Fruit fly (Drosophila melanogaster) whole organism, embryonic: ENCODE measurements around the gene Moe.

Experiments
- ATbp ChIP-seq: fragments of 200-800 bp; sonication (Bioruptor generic); optimal IDR thresholded peaks from 2 replicates; lab custom pipeline; 2017; ENCODE audit warnings: missing biosample characterization, mild to moderate bottlenecking, missing genetic modification characterization, missing genetic modification reagents
- Abd-B ChIP-seq: fragments of 200-800 bp; sonication (Bioruptor generic); optimal IDR thresholded peaks from 2 replicates; lab custom pipeline; 2018; ENCODE audit warnings: missing biosample characterization, mild to moderate bottlenecking, missing genetic modification characterization, moderate library complexity
- Awh ChIP-seq: fragments of 200-800 bp; sonication (Bioruptor generic); IDR thresholded peaks from 2 replicates; pipeline ENCODE4, ENCODE4 v1.3.6; 2022; ENCODE audit warnings: missing biosample characterization, missing genetic modification characterization
- C15 ChIP-seq: fragments of 200-800 bp; sonication (Bioruptor generic); IDR thresholded peaks from 3 replicates; pipeline ENCODE4 v1.3.6; 2022; ENCODE audit warnings: missing biosample characterization, missing genetic modification characterization
- CG11504 ChIP-seq: fragments of 200-800 bp; sonication (Bioruptor generic); optimal IDR thresholded peaks from 3 replicates; lab custom pipeline; 2019; ENCODE audit warnings: missing biosample characterization, mild to moderate bottlenecking, missing genetic modification characterization, moderate library complexity
- CG14441 ChIP-seq: fragments of 200-800 bp; sonication (Bioruptor generic); IDR thresholded peaks from 2 replicates; pipeline ENCODE4 v1.3.6; 2022; ENCODE audit warnings: missing biosample characterization, missing genetic modification characterization
- CG15601 ChIP-seq: fragments of 200-800 bp; sonication (Bioruptor generic); optimal IDR thresholded peaks from 3 replicates; lab custom pipeline; 2019; ENCODE audit warnings: missing biosample characterization, mild to moderate bottlenecking, missing genetic modification characterization, moderate library complexity
- CG1603 ChIP-seq: fragments of 200-800 bp; sonication (Bioruptor generic); optimal IDR thresholded peaks from 2 replicates; lab custom pipeline; 2019; ENCODE audit warnings: missing biosample characterization, mild to moderate bottlenecking, missing genetic modification characterization, moderate library complexity
- CG1647 ChIP-seq: fragments of 200-800 bp; sonication (Bioruptor generic); optimal IDR thresholded peaks from 3 replicates; lab custom pipeline; 2016; ENCODE audit warnings: missing biosample characterization, missing genetic modification characterization
- CG30020 ChIP-seq: fragments of 200-800 bp; optimal IDR thresholded peaks from 2 replicates; lab custom pipeline; 2019; ENCODE audit warnings: missing biosample characterization, mild to moderate bottlenecking, missing genetic modification characterization, moderate library complexity
- CG31388 ChIP-seq: fragments of 200-800 bp; sonication (Bioruptor generic); optimal IDR thresholded peaks from 2 replicates; lab custom pipeline; 2016; ENCODE audit warnings: missing biosample characterization, missing genetic modification characterization
- CG6791 ChIP-seq: fragments of 200-800 bp; sonication (Bioruptor generic); IDR thresholded peaks from 3 replicates; pipeline ENCODE4 v1.3.6; 2022; ENCODE audit warnings: missing biosample characterization, missing genetic modification characterization; ENCODE audit not compliant: partially characterized antibody
- CG7928 ChIP-seq: fragments of 200-800 bp; sonication (Bioruptor generic); optimal IDR thresholded peaks from 2 replicates; lab custom pipeline; 2017; ENCODE audit warnings: missing biosample characterization, mild to moderate bottlenecking, missing genetic modification characterization
- CTCF ChIP-seq: fragments of 200-800 bp; sonication (Bioruptor generic); optimal IDR thresholded peaks from 2 replicates; lab custom pipeline; 2017; ENCODE audit warnings: missing biosample characterization, mild to moderate bottlenecking, missing genetic modification characterization, moderate library complexity
- D19A ChIP-seq: fragments of 200-800 bp; optimal IDR thresholded peaks from 3 replicates; lab custom pipeline; 2019; ENCODE audit warnings: missing biosample characterization, mild to moderate bottlenecking, missing genetic modification characterization, moderate library complexity
- Doc2 ChIP-seq: fragments of 200-800 bp; sonication (Bioruptor generic); IDR thresholded peaks from 2 replicates; pipeline ENCODE4 v1.3.6; 2022; ENCODE audit warnings: missing biosample characterization, missing genetic modification characterization
- Doc3 ChIP-seq: fragments of 200-800 bp; sonication (Bioruptor generic); IDR thresholded peaks from 3 replicates; pipeline ENCODE4 v1.3.6; 2022; ENCODE audit warnings: missing biosample characterization, missing genetic modification characterization; ENCODE audit not compliant: partially characterized antibody
- HLHmδ ChIP-seq: fragments of 200-800 bp; sonication (Bioruptor generic); optimal IDR thresholded peaks from 2 replicates; lab custom pipeline; 2018; ENCODE audit warnings: missing biosample characterization, mild to moderate bottlenecking, missing genetic modification characterization, moderate library complexity
- Hey ChIP-seq: fragments of 200-800 bp; sonication (Bioruptor generic); optimal IDR thresholded peaks from 3 replicates; lab custom pipeline; 2018; ENCODE audit warnings: missing biosample characterization, mild to moderate bottlenecking, missing genetic modification characterization
- HmgZ ChIP-seq: fragments of 200-800 bp; sonication (Bioruptor generic); optimal IDR thresholded peaks from 2 replicates; lab custom pipeline; 2018; ENCODE audit warnings: missing biosample characterization, mild to moderate bottlenecking, missing genetic modification characterization
- Hmx ChIP-seq: fragments of 200-800 bp; sonication (Bioruptor generic); optimal IDR thresholded peaks from 2 replicates; lab custom pipeline; 2016; ENCODE audit warnings: missing biosample characterization, missing genetic modification characterization
- Med ChIP-seq: fragments of 200-800 bp; sonication (Bioruptor generic); peaks from one replicate; lab custom pipeline; 2016; ENCODE audit warnings: missing biosample characterization, missing genetic modification characterization, mild to moderate bottlenecking, inconsistent platforms, moderate library complexity
- Nf-YB ChIP-seq: fragments of 200-800 bp; sonication (Bioruptor generic); optimal IDR thresholded peaks from 3 replicates; lab custom pipeline; 2019; ENCODE audit warnings: missing biosample characterization, mild to moderate bottlenecking, missing genetic modification characterization, moderate library complexity
- NfI ChIP-seq: fragments of 200-800 bp; sonication (Bioruptor generic); optimal IDR thresholded peaks from 3 replicates; lab custom pipeline; 2018; ENCODE audit warnings: missing biosample characterization, mild to moderate bottlenecking, missing genetic modification characterization, moderate library complexity
- Sry-δ ChIP-seq: fragments of 200-800 bp; sonication (Bioruptor generic); optimal IDR thresholded peaks from 2 replicates; lab custom pipeline; 2016; ENCODE audit warnings: missing biosample characterization, missing genetic modification characterization
- abd-A ChIP-seq: fragments of 200-800 bp; sonication (Bioruptor generic); optimal IDR thresholded peaks from 3 replicates; lab custom pipeline; 2019; ENCODE audit warnings: missing biosample characterization, mild to moderate bottlenecking, missing genetic modification characterization, moderate library complexity
- ac ChIP-seq: fragments of 200-800 bp; sonication (Bioruptor generic); optimal IDR thresholded peaks from 3 replicates; lab custom pipeline; 2017; ENCODE audit warnings: missing biosample characterization, mild to moderate bottlenecking, missing genetic modification characterization
- bab2 ChIP-seq: fragments of 200-800 bp; sonication (Bioruptor generic); optimal IDR thresholded peaks from 2 replicates; lab custom pipeline; 2016; ENCODE audit warnings: missing biosample characterization, missing genetic modification characterization
- ci ChIP-seq: fragments of 200-800 bp; sonication (Bioruptor generic); IDR thresholded peaks from 3 replicates; pipeline ENCODE4 v1.3.6; 2022; ENCODE audit warnings: missing biosample characterization, missing genetic modification characterization
- fd64A ChIP-seq: fragments of 200-800 bp; sonication (Bioruptor generic); optimal IDR thresholded peaks from 3 replicates; lab custom pipeline; 2018; ENCODE audit warnings: missing biosample characterization, mild to moderate bottlenecking, missing genetic modification characterization
- fd96Cb ChIP-seq: fragments of 200-800 bp; sonication (Bioruptor generic); optimal IDR thresholded peaks from 2 replicates; lab custom pipeline; 2018; ENCODE audit warnings: missing biosample characterization, mild to moderate bottlenecking, missing genetic modification characterization, moderate library complexity
- fu2 ChIP-seq: fragments of 200-800 bp; sonication (Bioruptor generic); optimal IDR thresholded peaks from 2 replicates; lab custom pipeline; 2016; ENCODE audit warnings: missing biosample characterization, missing genetic modification characterization
- gce ChIP-seq: fragments of 200-800 bp; sonication (Bioruptor generic); IDR thresholded peaks from 3 replicates; pipeline ENCODE4 v1.3.6; 2022; ENCODE audit warnings: missing biosample characterization, missing genetic modification characterization
- gro ChIP-seq: fragments of 200-800 bp; sonication (Bioruptor generic); optimal IDR thresholded peaks from 2 replicates; lab custom pipeline; 2016; ENCODE audit warnings: missing biosample characterization, missing genetic modification characterization
- lmd ChIP-seq: fragments of 200-800 bp; sonication (Bioruptor generic); IDR thresholded peaks from 2 replicates; pipeline ENCODE4 v1.3.6; 2022; ENCODE audit warnings: missing biosample characterization, missing genetic modification characterization
- oc ChIP-seq: fragments of 200-800 bp; sonication (Bioruptor generic); optimal IDR thresholded peaks from 2 replicates; lab custom pipeline; 2018; ENCODE audit warnings: missing biosample characterization, mild to moderate bottlenecking, missing genetic modification characterization, moderate library complexity
- pho ChIP-seq: fragments of 200-800 bp; sonication (Bioruptor generic); optimal IDR thresholded peaks from 2 replicates; lab custom pipeline; 2016; ENCODE audit warnings: missing biosample characterization, missing genetic modification characterization
- pros ChIP-seq: fragments of 200-800 bp; sonication (Bioruptor generic); optimal IDR thresholded peaks from 3 replicates; lab custom pipeline; 2019; ENCODE audit warnings: missing biosample characterization, mild to moderate bottlenecking, missing genetic modification characterization, moderate library complexity
- rib ChIP-seq: fragments of 200-800 bp; sonication (Bioruptor generic); IDR thresholded peaks from 2 replicates; pipeline ENCODE4 v1.3.6; 2022; ENCODE audit warnings: missing biosample characterization, missing genetic modification characterization
- sens ChIP-seq: fragments of 200-800 bp; sonication (Bioruptor generic); peaks from one replicate; lab custom pipeline; 2016; ENCODE audit warnings: missing biosample characterization, missing genetic modification characterization
- sqz ChIP-seq: fragments of 200-800 bp; sonication (Bioruptor generic); optimal IDR thresholded peaks from 3 replicates; lab custom pipeline; 2018; ENCODE audit warnings: missing biosample characterization, mild to moderate bottlenecking, missing genetic modification characterization
- ssp ChIP-seq: fragments of 200-800 bp; sonication (Bioruptor generic); IDR thresholded peaks from 2 replicates; pipeline ENCODE4 v1.3.6; 2022; ENCODE audit warnings: missing biosample characterization, missing genetic modification characterization
- tio ChIP-seq: fragments of 200-800 bp; sonication (Bioruptor generic); optimal IDR thresholded peaks from 2 replicates; lab custom pipeline; 2017; ENCODE audit warnings: missing biosample characterization, missing genetic modification characterization, inconsistent platforms
- ttk ChIP-seq: fragments of 200-800 bp; sonication (Bioruptor generic); IDR thresholded peaks from 2 replicates; pipeline ENCODE4 v2.1.2; 2022; ENCODE audit warnings: missing biosample characterization, missing genetic modification characterization
- usp ChIP-seq: fragments of >200 bp; optimal IDR thresholded peaks from 2 replicates; lab custom pipeline; 2017; ENCODE audit warnings: missing biosample characterization, missing genetic modification characterization
- zen2 ChIP-seq: fragments of 200-800 bp; sonication (Bioruptor generic); IDR thresholded peaks from 3 replicates; pipeline ENCODE4 v1.3.6; 2022; ENCODE audit warnings: missing biosample characterization, missing genetic modification characterization; ENCODE audit not compliant: partially characterized antibody

Moe gene

dm6 chrX:8861267-8861666 is 36.9 kb downstream of the Moe start (continued):
- TF ChIP-seq ac (GFP tag; lab: Kevin White, UChicago) (no peak), abd-A (tag; lab: Kevin White, UChicago) (no peak), Doc3 (GFP tag; lab: Robert Waterston, UW) (no peak), Nf-YB (GFP tag; lab: Kevin White, UChicago) (no peak), CG14441 (GFP tag; lab: Robert Waterston, UW) (no peak), ssp (GFP tag; lab: Robert Waterston, UW) (0 out of 2 replicates have a peak, but pooled peaks have one; percentile 35), Sry-δ (no peak), ttk (GFP tag; lab: Robert Waterston, UW) (no peak), HLHmδ (GFP tag; lab: Kevin White, UChicago) (no peak), CG31388 (GFP tag; lab: Kevin White, UChicago) (no peak), Doc2 (no peak), CG1647 (GFP tag; lab: Kevin White, UChicago) (no peak), CG30020 (tag; lab: Kevin White, UChicago) (no peak), Hey (tag; lab: Kevin White, UChicago) (no peak), Hmx (GFP tag; lab: Kevin White, UChicago) (no peak), CG11504 (peak; percentile 67), CG1603 (peak; percentile 66), D19A (tag; lab: Kevin White, UChicago) (no peak), zen2 (GFP tag; lab: Robert Waterston, UW) (no peak), fd96Cb (tag; lab: Kevin White, UChicago) (peak; percentile 46)

dm6 chrX:8859517-8859916 is 38.6 kb downstream of the Moe start:
- TF ChIP-seq fu2 (GFP tag; lab: Kevin White, UChicago) (no peak), CTCF (GFP tag; lab: Kevin White, UChicago) (peak; percentile 81), C15 (no peak)

- TF ChIP-seq bab2 (GFP tag; lab: Kevin White, UChicago): no peak
- TF ChIP-seq pho (GFP tag; lab: Kevin White, UChicago): no peak
- TF ChIP-seq ATbp (GFP tag; lab: Kevin White, UChicago): peak; percentile 8
- no peak for TF ChIP-seq NfI (GFP tag; lab: Kevin White, UChicago)
- TF ChIP-seq sens (GFP tag; lab: Kevin White, UChicago): peak; percentile 60
- TF ChIP-seq, all 482 proteins: peak for 2
Measured at dm6 chrX:8858679-8859078, 39.5 kb downstream of the Moe start.

dm6 chrX:8857098-8857724 is 40.9 kb downstream of the Moe start:
- TF ChIP-seq gro (GFP tag; lab: Kevin White, UChicago): no peak
- no peak for TF ChIP-seq ac (GFP tag; lab: Kevin White, UChicago)
- peak; percentile 2 for TF ChIP-seq fd64A (GFP tag; lab: Kevin White, UChicago)
- peak; percentile 18 for TF ChIP-seq CG15601 (tag; lab: Kevin White, UChicago)
- peak; percentile 41 for TF ChIP-seq CG11504
- peak; percentile 4 for TF ChIP-seq oc
- no peak for TF ChIP-seq usp (GFP tag; lab: Kevin White, UChicago)
- TF ChIP-seq ATbp (GFP tag; lab: Kevin White, UChicago): peak; percentile 40
- no peak for TF ChIP-seq CG7928 (GFP tag; lab: Kevin White, UChicago)
- no peak for TF ChIP-seq Sry-δ
- peak; percentile 33 for TF ChIP-seq Med
- peak; percentile 27 for TF ChIP-seq pros
- no peak for TF ChIP-seq HmgZ
- peak; percentile 29; the same call in 1 of the 2 replicates for TF ChIP-seq lmd (GFP tag; lab: Robert Waterston, UW)
- 0 out of 3 replicates have a peak, but pooled peaks have one; percentile 14 for TF ChIP-seq ci
- peak; percentile 67 for TF ChIP-seq sqz (GFP tag; lab: Kevin White, UChicago)
- TF ChIP-seq sens (GFP tag; lab: Kevin White, UChicago): peak; percentile 57
- peak; percentile 60; the same call in 1 of the 2 replicates for TF ChIP-seq Awh (GFP tag; lab: Robert Waterston, UW)
- no peak for TF ChIP-seq gce (GFP tag; lab: Robert Waterston, UW)
- no peak for TF ChIP-seq CG6791 (GFP tag; lab: Robert Waterston, UW)
- TF ChIP-seq tio: no peak
- no peak for TF ChIP-seq rib (GFP tag; lab: Robert Waterston, UW)
- TF ChIP-seq Abd-B: peak; percentile 5
